Worm (Caenorhabditis elegans) whole organism, L3 larva: ENCODE measurements around the gene C17G1.2.
A peak's percentile ranks its signal among the peaks of the same experiment; 100 is the strongest.

Experiments
- R02D3.7 ChIP-seq: fragments of 150-350 bp; optimal IDR thresholded peaks from 2 replicates; lab custom pipeline; 2014; ENCODE audit warnings: missing biosample characterization, missing genetic modification characterization
- ZK546.5 ChIP-seq: sonication (generic microtip); optimal IDR thresholded peaks from 2 replicates; lab custom pipeline; 2017; ENCODE audit warnings: missing biosample characterization, missing genetic modification characterization
- aly-2 ChIP-seq: fragments of 150-350 bp; optimal IDR thresholded peaks from 2 replicates; lab custom pipeline; 2014; ENCODE audit warnings: missing biosample characterization, missing genetic modification characterization
- ama-1 ChIP-seq: fragments of 150-350 bp; optimal IDR thresholded peaks from 2 replicates; lab custom pipeline; 2018
- ceh-16 ChIP-seq: sonication (generic microtip); optimal IDR thresholded peaks from 2 replicates; lab custom pipeline; 2017; ENCODE audit warnings: missing biosample characterization, missing genetic modification characterization
- ceh-28 ChIP-seq: fragments of 150-350 bp; optimal IDR thresholded peaks from 2 replicates; lab custom pipeline; 2014; ENCODE audit warnings: missing biosample characterization, missing genetic modification reagents, missing genetic modification characterization
- ceh-9 ChIP-seq: sonication (generic microtip); optimal IDR thresholded peaks from 2 replicates; lab custom pipeline; 2018; ENCODE audit warnings: missing biosample characterization, missing genetic modification characterization
- daf-12 ChIP-seq: fragments of 150-350 bp; optimal IDR thresholded peaks from 2 replicates; lab custom pipeline; 2014; ENCODE audit warnings: missing biosample characterization, missing genetic modification reagents, missing genetic modification characterization
- egl-27 ChIP-seq: sonication (generic microtip); optimal IDR thresholded peaks from 4 replicates; lab custom pipeline; 2017; ENCODE audit warnings: missing biosample characterization, missing genetic modification reagents, missing genetic modification characterization
- egl-5 ChIP-seq: fragments of 150-350 bp; optimal IDR thresholded peaks from 2 replicates; lab custom pipeline; 2017; ENCODE audit warnings: missing biosample characterization, missing genetic modification reagents, missing genetic modification characterization, inconsistent platforms
- elt-1 ChIP-seq: fragments of 150-350 bp; optimal IDR thresholded peaks from 2 replicates; lab custom pipeline; 2014; ENCODE audit warnings: missing biosample characterization, missing genetic modification characterization
- elt-2 ChIP-seq: sonication (generic microtip); optimal IDR thresholded peaks from 2 replicates; lab custom pipeline; 2016; ENCODE audit warnings: missing genetic modification reagents, mild to moderate bottlenecking, missing genetic modification characterization, missing compliant biosample characterization
- elt-3 ChIP-seq, 3 experiments: fragments of 150-350 bp in 1 of 3; sonication (generic microtip) in 2 of 3; optimal IDR thresholded peaks; 2 replicates in 2 of 3; 4 replicates in 1 of 3; lab custom pipeline; 2014 to 2017; ENCODE audit warnings: missing biosample characterization in 3 of 3, missing genetic modification characterization in 3 of 3
- eor-1 ChIP-seq, 2 experiments: fragments of 150-350 bp; optimal IDR thresholded peaks; 2 replicates each; lab custom pipeline; 2014 to 2018; ENCODE audit warnings: missing biosample characterization in 2 of 2, missing genetic modification characterization in 2 of 2
- fkh-10 ChIP-seq: sonication (generic microtip); optimal IDR thresholded peaks from 2 replicates; lab custom pipeline; 2017; ENCODE audit warnings: missing biosample characterization, missing genetic modification reagents, missing genetic modification characterization
- fkh-2 ChIP-seq: fragments of 150-350 bp; optimal IDR thresholded peaks from 2 replicates; lab custom pipeline; 2014; ENCODE audit warnings: missing biosample characterization, missing genetic modification reagents, missing genetic modification characterization
- fos-1 ChIP-seq: fragments of 150-350 bp; optimal IDR thresholded peaks from 2 replicates; lab custom pipeline; 2014; ENCODE audit warnings: missing biosample characterization, missing genetic modification characterization
- hmg-11 ChIP-seq: sonication (generic microtip); optimal IDR thresholded peaks from 2 replicates; lab custom pipeline; 2016; ENCODE audit warnings: missing genetic modification characterization, missing compliant biosample characterization
- lin-15B ChIP-seq: fragments of 150-350 bp; optimal IDR thresholded peaks from 2 replicates; lab custom pipeline; 2014; ENCODE audit warnings: missing biosample characterization, missing genetic modification characterization
- lin-39 ChIP-seq: fragments of 150-350 bp; optimal IDR thresholded peaks from 2 replicates; lab custom pipeline; 2018; ENCODE audit warnings: missing biosample characterization, missing genetic modification reagents, missing genetic modification characterization
- lsy-12 ChIP-seq: sonication (generic microtip); optimal IDR thresholded peaks from 2 replicates; lab custom pipeline; 2016; ENCODE audit warnings: mild to moderate bottlenecking, missing genetic modification characterization, missing compliant biosample characterization
- mdl-1 ChIP-seq: fragments of 150-350 bp; optimal IDR thresholded peaks from 2 replicates; lab custom pipeline; 2014; ENCODE audit warnings: missing biosample characterization, missing genetic modification characterization
- nfya-1 ChIP-seq: sonication (generic microtip); optimal IDR thresholded peaks from 2 replicates; lab custom pipeline; 2017; ENCODE audit warnings: missing genetic modification characterization, mild to moderate bottlenecking, missing compliant biosample characterization, antibody characterized with exemption, moderate library complexity; ENCODE audit not compliant: insufficient read depth
- nhr-11 ChIP-seq: fragments of 150-350 bp; optimal IDR thresholded peaks from 2 replicates; lab custom pipeline; 2014; ENCODE audit warnings: missing biosample characterization, missing genetic modification characterization
- nhr-12 ChIP-seq: fragments of 150-350 bp; optimal IDR thresholded peaks from 2 replicates; lab custom pipeline; 2014; ENCODE audit warnings: missing biosample characterization, missing genetic modification characterization
- nhr-237 ChIP-seq: fragments of 150-350 bp; optimal IDR thresholded peaks from 2 replicates; lab custom pipeline; 2014; ENCODE audit warnings: missing biosample characterization, missing genetic modification characterization
- nhr-25 ChIP-seq: sonication (generic microtip); optimal IDR thresholded peaks from 2 replicates; lab custom pipeline; 2017; ENCODE audit warnings: missing biosample characterization, missing genetic modification characterization
- nhr-28 ChIP-seq: fragments of 150-350 bp; optimal IDR thresholded peaks from 2 replicates; lab custom pipeline; 2014; ENCODE audit warnings: missing biosample characterization, missing genetic modification characterization
- nhr-43 ChIP-seq: sonication (generic microtip); optimal IDR thresholded peaks from 2 replicates; lab custom pipeline; 2016; ENCODE audit warnings: mild to moderate bottlenecking, missing genetic modification characterization, missing compliant biosample characterization; ENCODE audit not compliant: poor library complexity, severe bottlenecking
- nhr-67 ChIP-seq: fragments of 150-350 bp; optimal IDR thresholded peaks from 2 replicates; lab custom pipeline; 2014; ENCODE audit warnings: missing biosample characterization, missing genetic modification characterization
- nhr-76 ChIP-seq: fragments of 150-350 bp; sonication (generic microtip); optimal IDR thresholded peaks from 5 replicates; lab custom pipeline; 2014; ENCODE audit warnings: missing biosample characterization, missing genetic modification characterization
- nhr-77 ChIP-seq: fragments of 150-350 bp; optimal IDR thresholded peaks from 2 replicates; lab custom pipeline; 2014; ENCODE audit warnings: missing biosample characterization, missing genetic modification characterization
- pqm-1 ChIP-seq: fragments of 150-350 bp; optimal IDR thresholded peaks from 2 replicates; lab custom pipeline; 2017; ENCODE audit warnings: missing biosample characterization, missing genetic modification characterization, inconsistent platforms
- sea-2 ChIP-seq: fragments of 150-350 bp; sonication (generic microtip); optimal IDR thresholded peaks from 4 replicates; lab custom pipeline; 2014; ENCODE audit warnings: missing biosample characterization, missing genetic modification reagents, missing genetic modification characterization
- skn-1 ChIP-seq: fragments of 150-350 bp; optimal IDR thresholded peaks from 2 replicates; lab custom pipeline; 2014; ENCODE audit warnings: missing biosample characterization, missing genetic modification characterization
- snpc-4 ChIP-seq: fragments of 150-350 bp; optimal IDR thresholded peaks from 2 replicates; lab custom pipeline; 2014; ENCODE audit warnings: missing biosample characterization, missing genetic modification characterization
- tbx-2 ChIP-seq: sonication (generic microtip); optimal IDR thresholded peaks from 2 replicates; lab custom pipeline; 2016; ENCODE audit warnings: mild to moderate bottlenecking, missing genetic modification characterization, missing compliant biosample characterization
- unc-39 ChIP-seq: sonication (generic microtip); optimal IDR thresholded peaks from 4 replicates; lab custom pipeline; 2017; ENCODE audit warnings: missing biosample characterization, missing genetic modification characterization
- unc-62 ChIP-seq: fragments of 150-350 bp; sonication (generic microtip); optimal IDR thresholded peaks from 4 replicates; lab custom pipeline; 2014; ENCODE audit warnings: missing biosample characterization, missing genetic modification reagents, missing genetic modification characterization
- zag-1 ChIP-seq: fragments of 150-350 bp; optimal IDR thresholded peaks from 2 replicates; lab custom pipeline; 2014; ENCODE audit warnings: missing biosample characterization, missing genetic modification characterization
- ztf-4 ChIP-seq: fragments of 150-350 bp; optimal IDR thresholded peaks from 2 replicates; lab custom pipeline; 2014; ENCODE audit warnings: missing biosample characterization, missing genetic modification characterization

Gene C17G1.2

ce11 chrX:9905840-9906239 lies 15.5 kb upstream of the C17G1.2 start, which contains the start of gene F21G4.5:
TSS of gene F21G4.5 (plus strand) at chrX:9906140.
- no peak for TF ChIP-seq tbx-2 (tag; lab: Kevin White, UChicago)
- TF ChIP-seq unc-62 (GFP tag; lab: Kevin White, UChicago): no peak
- TF ChIP-seq fkh-10 (GFP tag; lab: Kevin White, UChicago): no peak
- TF ChIP-seq nfya-1 (tag; lab: Kevin White, UChicago): no peak
- no peak for TF ChIP-seq zag-1 (tag; lab: Kevin White, UChicago)
- TF ChIP-seq hmg-11: no peak
- no peak for TF ChIP-seq nhr-237 (tag; lab: Kevin White, UChicago)
- TF ChIP-seq daf-12 (tag; lab: Kevin White, UChicago): no peak
- TF ChIP-seq aly-2 (tag; lab: Kevin White, UChicago): no peak
- no peak for TF ChIP-seq egl-27 (tag; lab: Kevin White, UChicago)
- TF ChIP-seq ceh-28 (tag; lab: Kevin White, UChicago): no peak
- TF ChIP-seq egl-5 (tag; lab: Kevin White, UChicago): no peak
- no peak for TF ChIP-seq nhr-67 (tag; lab: Kevin White, UChicago)
- TF ChIP-seq sea-2 (GFP tag; lab: Kevin White, UChicago): no peak

ce11 chrX:9917362-9917761 lies 4.0 kb upstream of the C17G1.2 start, which contains the start of gene F21G4.6:
TSS of gene F21G4.6 (minus strand) at chrX:9917448.
- no peak for TF ChIP-seq lsy-12 (tag; lab: Kevin White, UChicago)
- TF ChIP-seq fkh-10 (GFP tag; lab: Kevin White, UChicago): no peak
- TF ChIP-seq nfya-1 (tag; lab: Kevin White, UChicago): peak; percentile 78
- TF ChIP-seq ztf-4 (tag; lab: Kevin White, UChicago): no peak
- TF ChIP-seq zag-1 (tag; lab: Kevin White, UChicago): no peak
- no peak for TF ChIP-seq ama-1 (lab: Kevin White, UChicago)
- TF ChIP-seq nhr-11 (tag; lab: Kevin White, UChicago): no peak
- no peak for TF ChIP-seq fos-1 (tag; lab: Kevin White, UChicago)
- TF ChIP-seq, all 47 proteins: peak for 1

- TF ChIP-seq sea-2 (GFP tag; lab: Kevin White, UChicago) (no peak), R02D3.7 (tag; lab: Kevin White, UChicago) (no peak), egl-5 (tag; lab: Kevin White, UChicago) (no peak), nhr-43 (no peak), ceh-28 (tag; lab: Kevin White, UChicago) (no peak), unc-39 (tag; lab: Kevin White, UChicago) (no peak), fkh-10 (GFP tag; lab: Kevin White, UChicago) (no peak), tbx-2 (tag; lab: Kevin White, UChicago) (no peak)
These were observed 2.4 kb upstream of the C17G1.2 start, which contains the start of gene folr-1 for ce11 chrX:9918997-9919396. TSS of gene folr-1 (plus strand) at chrX:9919297.

- TF ChIP-seq pqm-1 (tag; lab: Kevin White, UChicago) (peak; percentile 39), lin-15B (no peak), elt-1 (tag; lab: Kevin White, UChicago) (no peak), unc-39 (tag; lab: Kevin White, UChicago) (no peak), nhr-43 (no peak), nhr-77 (no peak), ceh-9 (tag; lab: Kevin White, UChicago) (no peak), nhr-25 (tag; lab: Kevin White, UChicago) (no peak), elt-2 (tag; lab: Kevin White, UChicago) (peak; percentile 71), fos-1 (tag; lab: Kevin White, UChicago) (no peak), mdl-1 (tag; lab: Kevin White, UChicago) (no peak)
These were observed 3.6 kb downstream of the C17G1.2 start, which contains the start of gene ugt-23 for ce11 chrX:9924962-9925361. TSS of gene ugt-23 (minus strand) at chrX:9925173.

ce11 chrX:9927993-9928392 lies 6.6 kb downstream of the C17G1.2 start:
- TF ChIP-seq nhr-25 (tag; lab: Kevin White, UChicago): no peak
- peak; percentile 3 for TF ChIP-seq skn-1 (tag; lab: Kevin White, UChicago)
- TF ChIP-seq, all 47 proteins: peak for 1

- TF ChIP-seq ceh-16 (tag; lab: Kevin White, UChicago): no peak
- TF ChIP-seq elt-2 (tag; lab: Kevin White, UChicago): no peak
- TF ChIP-seq snpc-4 (tag; lab: Kevin White, UChicago): no peak
- TF ChIP-seq nhr-12: no peak
- TF ChIP-seq fkh-2 (tag; lab: Kevin White, UChicago): no peak
- no peak for TF ChIP-seq egl-5 (tag; lab: Kevin White, UChicago)
- no peak for TF ChIP-seq nhr-28 (tag; lab: Kevin White, UChicago)
- TF ChIP-seq lin-39: no peak
- TF ChIP-seq elt-1 (tag; lab: Kevin White, UChicago): no peak
- TF ChIP-seq egl-27 (tag; lab: Kevin White, UChicago): no peak
- no peak for TF ChIP-seq tbx-2 (tag; lab: Kevin White, UChicago)
- TF ChIP-seq nhr-76 (tag; lab: Kevin White, UChicago): no peak
- TF ChIP-seq lin-15B: no peak
- no peak for TF ChIP-seq elt-3 (tag; optimal IDR thresholded peaks at IDR 0.05; lab: Kevin White, UChicago)
- no peak for TF ChIP-seq ZK546.5 (tag; lab: Kevin White, UChicago)
- TF ChIP-seq eor-1 (tag; optimal IDR thresholded peaks at IDR 0.05; lab: Kevin White, UChicago): no peak
- no peak for TF ChIP-seq daf-12 (tag; lab: Kevin White, UChicago)
- TF ChIP-seq nfya-1 (tag; lab: Kevin White, UChicago): no peak
- TF ChIP-seq sea-2 (GFP tag; lab: Kevin White, UChicago): no peak
These were observed 10.0 kb downstream of the C17G1.2 start, which contains the start of gene nra-3 for ce11 chrX:9931362-9931761. TSS of gene nra-3 (minus strand) at chrX:9931462.
